Worm (Caenorhabditis elegans) whole organism, L2 larva: ENCODE results near the gene C50D2.1.
A peak's percentile ranks its signal among the peaks of the same experiment; 100 is the strongest.

Experiments used
- C34F6.9 ChIP-seq: fragments of 150-350 bp; optimal IDR thresholded peaks from 2 replicates; lab custom pipeline; 2014; ENCODE audit warnings: missing biosample characterization, missing genetic modification characterization
- Y55F3AM.14 ChIP-seq: fragments of 200-800 bp; sonication (Bioruptor generic); optimal IDR thresholded peaks from 2 replicates; lab custom pipeline; 2018; ENCODE audit warnings: mild to moderate bottlenecking, missing genetic modification characterization, missing compliant biosample characterization
- ZK546.5 ChIP-seq: sonication (generic microtip); optimal IDR thresholded peaks from 2 replicates; lab custom pipeline; 2017; ENCODE audit warnings: missing biosample characterization, missing genetic modification characterization
- alr-1 ChIP-seq: fragments of 150-350 bp; optimal IDR thresholded peaks from 2 replicates; lab custom pipeline; 2014; ENCODE audit warnings: missing biosample characterization, missing genetic modification characterization
- aly-2 ChIP-seq: fragments of 150-350 bp; optimal IDR thresholded peaks from 2 replicates; lab custom pipeline; 2014; ENCODE audit warnings: missing biosample characterization, missing genetic modification characterization
- ama-1 ChIP-seq: fragments of 150-350 bp; optimal IDR thresholded peaks from 2 replicates; lab custom pipeline; 2018; ENCODE audit warnings: inconsistent platforms
- blmp-1 ChIP-seq: sonication (generic microtip); optimal IDR thresholded peaks from 2 replicates; lab custom pipeline; 2017; ENCODE audit warnings: missing genetic modification characterization, mild to moderate bottlenecking, missing compliant biosample characterization, antibody characterized with exemption, moderate library complexity; ENCODE audit not compliant: insufficient read depth
- ceh-82 ChIP-seq: fragments of 150-350 bp; optimal IDR thresholded peaks from 2 replicates; lab custom pipeline; 2014; ENCODE audit warnings: missing biosample characterization, missing genetic modification characterization
- egl-27 ChIP-seq: sonication (generic microtip); optimal IDR thresholded peaks from 3 replicates; lab custom pipeline; 2017; ENCODE audit warnings: missing biosample characterization, missing genetic modification reagents, missing genetic modification characterization
- elt-1 ChIP-seq: fragments of 150-350 bp; optimal IDR thresholded peaks from 2 replicates; lab custom pipeline; 2014; ENCODE audit warnings: missing biosample characterization, missing genetic modification characterization
- elt-3 ChIP-seq: sonication (generic microtip); optimal IDR thresholded peaks from 2 replicates; lab custom pipeline; 2017; ENCODE audit warnings: missing biosample characterization, missing genetic modification characterization
- fos-1 ChIP-seq: fragments of 150-350 bp; optimal IDR thresholded peaks from 2 replicates; lab custom pipeline; 2014; ENCODE audit warnings: missing biosample characterization, missing genetic modification characterization
- gmeb-1 ChIP-seq: fragments of 150-350 bp; optimal IDR thresholded peaks from 2 replicates; lab custom pipeline; 2014; ENCODE audit warnings: missing biosample characterization, missing genetic modification characterization
- lin-11 ChIP-seq: fragments of 150-350 bp; sonication (generic microtip); optimal IDR thresholded peaks from 2 replicates; lab custom pipeline; 2014; ENCODE audit warnings: missing biosample characterization, missing genetic modification characterization, inconsistent platforms, mixed read lengths
- lin-13 ChIP-seq: fragments of 150-350 bp; optimal IDR thresholded peaks from 2 replicates; lab custom pipeline; 2014; ENCODE audit warnings: missing biosample characterization, missing genetic modification reagents, missing genetic modification characterization
- lin-39 ChIP-seq: fragments of 150-350 bp; optimal IDR thresholded peaks from 2 replicates; lab custom pipeline; 2014; ENCODE audit warnings: missing biosample characterization, missing genetic modification reagents, missing genetic modification characterization
- lsy-2 ChIP-seq, 2 experiments: fragments of 150-350 bp in 1 of 2; sonication (generic microtip) in 1 of 2; optimal IDR thresholded peaks; 2 replicates each; lab custom pipeline; 2014 to 2017; ENCODE audit warnings: missing biosample characterization in 2 of 2, missing genetic modification characterization in 2 of 2
- mab-5 ChIP-seq: fragments of 150-350 bp; optimal IDR thresholded peaks from 2 replicates; lab custom pipeline; 2014; ENCODE audit warnings: missing biosample characterization, missing genetic modification characterization
- mbf-1 ChIP-seq: sonication (generic microtip); optimal IDR thresholded peaks from 2 replicates; lab custom pipeline; 2017; ENCODE audit warnings: missing biosample characterization, missing genetic modification characterization
- mdl-1 ChIP-seq, 2 experiments: fragments of 150-350 bp in 1 of 2; sonication (generic microtip) in 1 of 2; optimal IDR thresholded peaks; 2 replicates each; lab custom pipeline; 2017; ENCODE audit warnings: missing biosample characterization in 2 of 2, missing genetic modification characterization in 2 of 2
- nhr-10 ChIP-seq: sonication (generic microtip); optimal IDR thresholded peaks from 2 replicates; lab custom pipeline; 2017; ENCODE audit warnings: missing biosample characterization, missing genetic modification characterization
- nhr-11 ChIP-seq: fragments of 150-350 bp; optimal IDR thresholded peaks from 2 replicates; lab custom pipeline; 2014; ENCODE audit warnings: missing biosample characterization, missing genetic modification characterization
- nhr-12 ChIP-seq: fragments of 150-350 bp; optimal IDR thresholded peaks from 2 replicates; lab custom pipeline; 2014; ENCODE audit warnings: missing biosample characterization, missing genetic modification characterization
- nhr-129 ChIP-seq: fragments of 150-350 bp; optimal IDR thresholded peaks from 2 replicates; lab custom pipeline; 2014; ENCODE audit warnings: missing biosample characterization, missing genetic modification characterization
- nhr-23 ChIP-seq: fragments of 150-350 bp; optimal IDR thresholded peaks from 2 replicates; lab custom pipeline; 2014; ENCODE audit warnings: missing biosample characterization, missing genetic modification reagents, missing genetic modification characterization
- nhr-237 ChIP-seq: fragments of 150-350 bp; optimal IDR thresholded peaks from 2 replicates; lab custom pipeline; 2014; ENCODE audit warnings: missing biosample characterization, missing genetic modification characterization
- nhr-25 ChIP-seq: fragments of 150-350 bp; sonication (generic microtip); optimal IDR thresholded peaks from 3 replicates; lab custom pipeline; 2014; ENCODE audit warnings: missing biosample characterization, missing genetic modification characterization
- nhr-6 ChIP-seq: fragments of 150-350 bp; optimal IDR thresholded peaks from 2 replicates; lab custom pipeline; 2014; ENCODE audit warnings: missing biosample characterization, missing genetic modification characterization
- peb-1 ChIP-seq: fragments of 150-350 bp; optimal IDR thresholded peaks from 2 replicates; lab custom pipeline; 2014; ENCODE audit warnings: missing biosample characterization, missing genetic modification characterization
- sem-4 ChIP-seq: fragments of 150-350 bp; optimal IDR thresholded peaks from 2 replicates; lab custom pipeline; 2014; ENCODE audit warnings: missing biosample characterization, missing genetic modification reagents, missing genetic modification characterization
- skn-1 ChIP-seq: sonication (generic microtip); optimal IDR thresholded peaks from 2 replicates; lab custom pipeline; 2017; ENCODE audit warnings: missing biosample characterization, missing genetic modification characterization
- sma-3 ChIP-seq: sonication (generic microtip); optimal IDR thresholded peaks from 2 replicates; lab custom pipeline; 2016; ENCODE audit warnings: missing genetic modification reagents, missing genetic modification characterization, missing compliant biosample characterization
- sma-9 ChIP-seq, 2 experiments: fragments of 150-350 bp in 1 of 2; sonication (generic microtip) in 1 of 2; optimal IDR thresholded peaks; 2 replicates each; lab custom pipeline; 2014 to 2016; ENCODE audit warnings: missing genetic modification characterization in 2 of 2, mild to moderate bottlenecking in 1 of 2, missing biosample characterization in 1 of 2, missing compliant biosample characterization in 1 of 2, missing genetic modification reagents in 1 of 2, moderate library complexity in 1 of 2
- snpc-4 ChIP-seq: fragments of 150-350 bp; optimal IDR thresholded peaks from 2 replicates; lab custom pipeline; 2014; ENCODE audit warnings: missing biosample characterization, missing genetic modification characterization
- unc-55 ChIP-seq: fragments of 150-350 bp; sonication (generic microtip); optimal IDR thresholded peaks from 3 replicates; lab custom pipeline; 2014; ENCODE audit warnings: missing biosample characterization, missing genetic modification reagents, missing genetic modification characterization
- zag-1 ChIP-seq: fragments of 150-350 bp; optimal IDR thresholded peaks from 2 replicates; lab custom pipeline; 2014; ENCODE audit warnings: missing biosample characterization, missing genetic modification characterization
- ztf-1 ChIP-seq: fragments of 200-800 bp; sonication (Bioruptor generic); conservative IDR thresholded peaks from 2 replicates; pipeline ENCODE4 v1.3.6; 2022; ENCODE audit warnings: missing genetic modification characterization, missing compliant biosample characterization
- ztf-11 ChIP-seq: sonication (generic microtip); optimal IDR thresholded peaks from 2 replicates; lab custom pipeline; 2017; ENCODE audit warnings: missing biosample characterization, missing genetic modification characterization
- ztf-4 ChIP-seq: fragments of 150-350 bp; optimal IDR thresholded peaks from 2 replicates; lab custom pipeline; 2014; ENCODE audit warnings: missing biosample characterization, missing genetic modification characterization

C50D2.1 gene

DNA sequence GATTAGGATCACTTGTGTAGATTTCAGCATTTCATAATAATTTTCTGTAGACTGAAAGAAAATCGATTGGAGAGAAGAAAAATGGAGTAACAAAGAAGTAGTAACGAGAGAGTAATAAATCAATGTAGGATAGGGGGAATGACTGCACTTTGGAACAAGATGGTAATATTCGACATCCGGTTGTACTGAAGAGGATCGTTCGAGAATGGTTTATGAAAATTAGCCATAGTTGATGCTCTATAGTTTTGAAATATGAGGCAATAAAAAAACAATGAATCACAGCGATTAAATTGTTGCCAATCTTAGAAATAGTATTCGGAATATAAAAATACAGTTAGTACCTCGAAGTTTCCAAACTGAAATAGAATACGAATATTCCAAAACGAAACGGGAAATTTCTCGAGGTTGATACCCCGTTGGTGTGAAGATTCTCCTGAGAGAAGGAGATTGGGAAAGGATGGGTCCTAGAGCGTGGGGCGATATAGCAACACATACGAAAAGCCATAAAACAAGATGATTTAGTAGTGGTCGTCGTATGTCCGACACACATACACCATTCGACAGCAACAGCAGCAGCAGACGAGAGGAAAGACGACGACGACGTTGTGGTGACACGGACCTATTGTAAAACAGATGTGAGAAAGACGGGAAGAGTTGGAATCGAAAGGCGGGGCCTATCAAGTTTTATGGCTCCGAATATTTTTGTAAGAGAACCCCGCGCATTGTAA, 22.3 kb downstream of the C50D2.1 start, which contains the start of gene cwn-1:
Gene cwn-1, minus strand, starts transcription at position 51 of the 728 bp plus-strand sequence.
- TF ChIP-seq nhr-6 (tag; lab: Kevin White, UChicago), result no peak
- TF ChIP-seq elt-1 (tag; lab: Kevin White, UChicago), result no peak
- no peak for TF ChIP-seq blmp-1 (tag; lab: Kevin White, UChicago)
- TF ChIP-seq alr-1 (tag; lab: Kevin White, UChicago), result no peak
- no peak for TF ChIP-seq fos-1 (tag; lab: Kevin White, UChicago)
- no peak for TF ChIP-seq lin-11
- TF ChIP-seq ceh-82, result no peak
- TF ChIP-seq unc-55 (GFP tag; lab: Kevin White, UChicago), result no peak
- no peak for TF ChIP-seq snpc-4
- TF ChIP-seq C34F6.9 (tag; lab: Kevin White, UChicago), result no peak
- TF ChIP-seq nhr-10 (tag; lab: Kevin White, UChicago), result no peak
- TF ChIP-seq ztf-11 (tag; lab: Kevin White, UChicago), result no peak
- TF ChIP-seq mdl-1 (tag; optimal IDR thresholded peaks at IDR 0.05; lab: Kevin White, UChicago), result no peak
- no peak for TF ChIP-seq lin-39 (tag; lab: Kevin White, UChicago)

DNA sequence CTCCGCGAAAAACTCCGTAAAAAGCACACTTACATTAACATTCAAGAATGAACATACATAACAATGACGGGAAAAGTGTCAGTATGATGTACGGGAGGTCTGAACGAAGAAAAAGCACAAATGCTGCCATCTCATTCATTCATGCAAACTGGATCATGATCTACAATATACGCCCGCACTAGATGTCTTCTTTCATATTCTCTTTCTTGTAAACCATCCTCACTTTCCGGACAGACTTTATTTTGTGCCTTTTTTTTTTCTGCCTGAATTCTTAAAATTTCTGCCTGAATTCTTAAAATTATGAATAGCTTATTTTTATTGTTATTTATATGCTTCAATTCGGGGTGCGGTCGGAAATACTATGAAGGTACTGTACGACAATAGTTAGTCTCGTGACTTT, 23.8 kb downstream of the C50D2.1 start, which contains the start of gene K10B4.1:
Gene K10B4.1, plus strand, starts transcription at position 301 of the 400 bp plus-strand sequence.
- TF ChIP-seq peb-1 (tag; lab: Kevin White, UChicago) (no peak), gmeb-1 (tag; lab: Kevin White, UChicago) (no peak), nhr-23 (tag; lab: Kevin White, UChicago) (no peak), aly-2 (tag; lab: Kevin White, UChicago) (no peak), nhr-11 (tag; lab: Kevin White, UChicago) (no peak), egl-27 (no peak), mbf-1 (no peak), mab-5 (no peak)

DNA sequence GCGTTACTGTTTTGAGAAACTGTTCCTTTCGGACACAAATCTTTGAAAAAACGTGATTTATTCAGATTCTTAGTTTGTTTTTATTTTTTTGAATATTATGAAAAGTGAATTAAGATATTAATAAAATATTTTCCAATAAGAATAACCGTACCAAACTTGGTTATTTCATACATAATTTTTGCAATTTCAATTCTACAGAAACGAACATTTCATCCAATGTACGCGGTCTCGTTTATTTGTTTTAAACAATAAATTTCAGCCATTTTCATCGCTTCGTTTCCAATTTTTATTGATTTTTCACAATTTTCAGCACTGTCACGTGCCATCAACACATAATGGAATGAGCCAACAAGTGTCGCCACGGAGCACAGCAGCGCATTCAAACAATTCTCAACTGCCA, 35.6 kb downstream of the C50D2.1 start, which contains the start of gene T25D3.4:
Gene T25D3.4, plus strand, starts transcription at position 301 of the 400 bp plus-strand sequence.
- TF ChIP-seq mdl-1 (tag; optimal IDR thresholded peaks at IDR 0.05; lab: Kevin White, UChicago) (no peak), unc-55 (GFP tag; lab: Kevin White, UChicago) (peak; percentile 14)

DNA sequence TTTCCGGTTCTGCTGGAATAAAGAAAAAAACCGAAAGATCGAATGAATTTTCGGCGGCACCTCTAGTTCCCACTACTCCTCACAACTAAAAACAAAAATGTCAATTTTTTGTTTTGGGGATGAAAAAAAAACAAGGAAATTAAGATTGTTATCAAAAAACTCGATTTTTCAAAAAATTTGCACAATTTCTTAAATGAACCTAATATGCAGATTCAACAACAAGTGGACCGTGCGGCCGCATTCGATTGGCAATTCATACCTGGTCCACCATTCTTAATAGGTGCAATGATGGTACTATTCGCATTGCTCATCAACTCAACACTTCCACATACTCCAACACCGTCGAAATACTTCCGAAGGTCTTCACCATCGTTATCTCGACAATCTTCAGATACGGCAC, 40.1 kb downstream of the C50D2.1 start:
- no peak for TF ChIP-seq ztf-1 (GFP tag; lab: Robert Waterston, UW)
- no peak for TF ChIP-seq nhr-6 (tag; lab: Kevin White, UChicago)
- no peak for TF ChIP-seq skn-1
- TF ChIP-seq lsy-2 (tag; optimal IDR thresholded peaks at IDR 0.05; lab: Kevin White, UChicago), result no peak
- TF ChIP-seq mab-5, result no peak
- TF ChIP-seq lin-13 (GFP tag; lab: Kevin White, UChicago), result no peak

DNA sequence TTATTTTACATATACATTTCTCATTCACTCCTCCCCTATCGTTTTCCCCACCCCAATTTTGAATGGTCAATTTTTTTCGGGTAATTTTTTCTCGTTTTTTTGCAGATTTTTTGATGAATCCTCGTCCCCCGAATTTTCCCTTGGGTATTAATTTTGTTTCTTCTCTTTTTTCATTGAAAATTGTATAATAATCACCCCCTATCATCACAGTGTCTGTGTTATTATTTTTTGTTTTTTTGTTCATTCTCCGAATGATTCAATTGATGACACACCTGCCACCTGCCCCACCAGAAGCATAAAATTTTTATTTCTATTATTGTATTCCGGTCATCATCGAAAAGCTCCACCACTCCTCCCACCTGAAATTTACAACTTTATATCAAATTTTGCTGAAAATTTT, 40.9 kb downstream of the C50D2.1 start, which contains the start of gene T25D3.3:
Gene T25D3.3, plus strand, starts transcription at position 301 of the 400 bp plus-strand sequence.
- no peak for TF ChIP-seq ztf-11 (tag; lab: Kevin White, UChicago)

DNA sequence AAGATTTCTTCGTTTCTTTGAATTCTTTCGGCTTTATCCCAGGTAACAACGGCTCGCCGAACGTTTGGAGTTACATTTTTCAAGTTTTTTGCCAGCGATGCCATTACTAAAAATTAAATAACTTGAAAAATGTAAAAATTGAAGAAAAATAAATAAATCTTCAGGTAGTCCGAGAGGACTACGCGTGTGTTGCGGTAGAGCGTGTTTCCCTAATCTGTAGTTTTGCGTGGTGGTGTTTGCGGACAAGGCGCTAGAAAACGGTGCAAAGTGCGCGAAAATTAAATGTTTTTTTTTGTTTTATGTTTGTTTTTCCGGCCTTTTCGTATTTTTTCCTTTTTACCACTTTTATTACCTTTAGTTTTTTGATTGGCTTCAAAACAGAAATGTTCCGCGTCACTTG, 44.5 kb downstream of the C50D2.1 start, which contains the start of gene mrpl-28:
Gene mrpl-28, minus strand, starts transcription at position 106 of the 400 bp plus-strand sequence.
- peak; percentile 95 for TF ChIP-seq sma-9 (GFP tag; optimal IDR thresholded peaks at IDR 0.05; lab: Kevin White, UChicago)
- TF ChIP-seq sma-9 (tag; optimal IDR thresholded peaks at IDR 0.05; lab: Kevin White, UChicago), result no peak
- TF ChIP-seq ceh-82, result peak; percentile 79
- TF ChIP-seq elt-3 (tag; lab: Kevin White, UChicago), result no peak
- peak; percentile 97 for TF ChIP-seq gmeb-1 (tag; lab: Kevin White, UChicago)
- peak; percentile 86 for TF ChIP-seq sem-4 (tag; lab: Kevin White, UChicago)
- TF ChIP-seq ama-1 (lab: Kevin White, UChicago), result peak; percentile 57
- peak; percentile 81 for TF ChIP-seq snpc-4
- no peak for TF ChIP-seq nhr-23 (tag; lab: Kevin White, UChicago)
- peak; percentile 90 for TF ChIP-seq nhr-6 (tag; lab: Kevin White, UChicago)
- no peak for TF ChIP-seq ztf-11 (tag; lab: Kevin White, UChicago)
- peak; percentile 90 to 95 for TF ChIP-seq lsy-2 (tag; optimal IDR thresholded peaks at IDR 0.05; lab: Kevin White, UChicago)
- TF ChIP-seq ztf-1 (GFP tag; lab: Robert Waterston, UW), result no peak
- TF ChIP-seq sma-3 (GFP tag; lab: Kevin White, UChicago), result peak; percentile 95
- no peak for TF ChIP-seq nhr-11 (tag; lab: Kevin White, UChicago)
- TF ChIP-seq Y55F3AM.14, result peak; percentile 60
- TF ChIP-seq nhr-237 (tag; lab: Kevin White, UChicago), result peak; percentile 52
- peak; percentile 86 for TF ChIP-seq ztf-4 (tag; lab: Kevin White, UChicago)
- TF ChIP-seq egl-27, result peak; percentile 92
- no peak for TF ChIP-seq aly-2 (tag; lab: Kevin White, UChicago)
- peak; percentile 55 for TF ChIP-seq ZK546.5
- peak; percentile 76 for TF ChIP-seq blmp-1 (tag; lab: Kevin White, UChicago)
- peak; percentile 98 for TF ChIP-seq unc-55 (GFP tag; lab: Kevin White, UChicago)
- no peak for TF ChIP-seq mbf-1
- TF ChIP-seq mdl-1 (tag; optimal IDR thresholded peaks at IDR 0.05; lab: Kevin White, UChicago), result peak in 1 of 2 experiments; percentile 26
- TF ChIP-seq nhr-25 (tag; lab: Kevin White, UChicago), result peak; percentile 90
- peak; percentile 64 for TF ChIP-seq zag-1 (tag; lab: Kevin White, UChicago)
- peak; percentile 85 for TF ChIP-seq nhr-129 (tag; lab: Kevin White, UChicago)
- TF ChIP-seq nhr-12 (tag; lab: Kevin White, UChicago), result no peak
